Fruit fly (Drosophila melanogaster): ENCODE measurements around the gene CG7920.
A peak's percentile ranks its signal among the peaks of the same experiment; 100 is the strongest.

Gene CG7920

DNA sequence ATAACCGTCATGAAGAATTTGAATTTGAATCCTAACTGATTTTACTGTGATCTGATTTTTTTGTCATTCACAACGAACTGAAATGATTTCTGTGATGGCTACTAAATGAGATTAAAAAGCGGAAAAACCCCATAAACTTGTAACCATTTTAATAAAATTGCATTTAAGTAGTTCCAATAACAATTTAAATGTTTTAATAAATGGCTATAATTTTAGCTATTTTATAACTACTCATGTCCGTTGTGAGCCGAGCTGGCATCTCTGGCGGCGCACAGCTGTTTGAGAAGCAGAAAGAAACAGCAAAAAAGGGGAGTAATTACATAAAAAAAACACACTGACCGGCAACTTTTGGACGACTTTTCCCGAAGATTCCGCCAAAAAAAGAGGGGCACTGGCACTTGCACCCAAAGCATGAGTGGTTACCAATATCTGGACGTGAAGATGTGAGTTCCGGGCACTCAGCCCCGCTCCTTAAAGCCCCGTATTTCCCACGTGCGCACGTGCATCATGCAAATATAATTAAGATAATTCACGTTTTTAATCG is 41.6 kb upstream of the CG7920 start, which contains the start of the genes CG7950 and Rpp14a (continued):
- TF ChIP-seq gt (GFP tag; IDR thresholded peaks at IDR 0.05) = no peak
- peak; percentile 40 for TF ChIP-seq CG3995 (GFP tag; optimal IDR thresholded peaks at IDR 0.05)
- TF ChIP-seq CG30431 (GFP tag; optimal IDR thresholded peaks at IDR 0.05) = peak; percentile 21
- no peak for TF ChIP-seq cad (GFP tag; optimal IDR thresholded peaks at IDR 0.05)
- no peak for TF ChIP-seq CG7745 (tag; optimal IDR thresholded peaks at IDR 0.05)
- no peak for TF ChIP-seq Vsx1 (GFP tag; optimal IDR thresholded peaks at IDR 0.05)
- TF ChIP-seq CG9932 (GFP tag; IDR thresholded peaks at IDR 0.05) = peak; percentile 93
- peak; percentile 73 for TF ChIP-seq CG1792 (GFP tag; optimal IDR thresholded peaks at IDR 0.05)
- TF ChIP-seq CG4328 (GFP tag; optimal IDR thresholded peaks at IDR 0.05) = peak; percentile 54
- TF ChIP-seq CG13287 (GFP tag; IDR thresholded peaks at IDR 0.05; ENCODE audit: partially characterized antibody) = peak; percentile 26; the same call in 1 of the 2 replicates
- peak; percentile 92 for TF ChIP-seq lilli (GFP tag; optimal IDR thresholded peaks at IDR 0.05)
- peak; percentile 57 for TF ChIP-seq Sry-δ (GFP tag; optimal IDR thresholded peaks at IDR 0.05)
- peak; percentile 39 for TF ChIP-seq Abd-B (GFP tag; optimal IDR thresholded peaks at IDR 0.05)
- TF ChIP-seq Nf-YB (GFP tag; optimal IDR thresholded peaks at IDR 0.05) = peak; percentile 59
- peak; percentile 31 for TF ChIP-seq CG13123 (GFP tag; optimal IDR thresholded peaks at IDR 0.05)
- TF ChIP-seq Dp (GFP tag; optimal IDR thresholded peaks at IDR 0.05) = peak; percentile 28
- TF ChIP-seq Fer1 (GFP tag; optimal IDR thresholded peaks at IDR 0.05) = peak; percentile 64
- 0 out of 3 replicates have a peak, but pooled peaks have one; percentile 12 for TF ChIP-seq CG3726 (GFP tag; IDR thresholded peaks at IDR 0.05)
- no peak for TF ChIP-seq cg (GFP tag; optimal IDR thresholded peaks at IDR 0.05)
- TF ChIP-seq ci (GFP tag; IDR thresholded peaks at IDR 0.05) = peak; percentile 91
- TF ChIP-seq HmgD (GFP tag; optimal IDR thresholded peaks at IDR 0.05) = peak; percentile 40
- peak; percentile 79 for TF ChIP-seq Hmr (GFP tag; optimal IDR thresholded peaks at IDR 0.05)
- peak; percentile 42 for TF ChIP-seq HHEX (GFP tag; optimal IDR thresholded peaks at IDR 0.05)
- TF ChIP-seq E2f2 (GFP tag; IDR thresholded peaks at IDR 0.05) = peak; percentile 62
- peak; percentile 58 for TF ChIP-seq pzg (GFP tag; optimal IDR thresholded peaks at IDR 0.05)
- peak; percentile 76 for TF ChIP-seq CG9609 (GFP tag; optimal IDR thresholded peaks at IDR 0.05)
- TF ChIP-seq insv (GFP tag; optimal IDR thresholded peaks at IDR 0.05) = peak in 1 of 2 experiments; percentile 2
- no peak; the same call in 1 of the 2 replicates for TF ChIP-seq klu (GFP tag; IDR thresholded peaks at IDR 0.05)
- peak; percentile 87 for TF ChIP-seq CG30403 (GFP tag; optimal IDR thresholded peaks at IDR 0.05)
- TF ChIP-seq fru (optimal IDR thresholded peaks at IDR 0.05) = no peak
- peak; percentile 42 for TF ChIP-seq gsb-n (tag; optimal IDR thresholded peaks at IDR 0.05)
- TF ChIP-seq croc (GFP tag; conservative IDR thresholded peaks at IDR 0.05) = no peak; the same call in 1 of the 3 replicates
- TF ChIP-seq Hr3 (GFP tag; optimal IDR thresholded peaks at IDR 0.05) = peak; percentile 84
- peak; percentile 73 for TF ChIP-seq Taf1 (GFP tag; IDR thresholded peaks at IDR 0.05)
- TF ChIP-seq CG12236 (GFP tag; optimal IDR thresholded peaks at IDR 0.05) = peak; percentile 44
- peak; percentile 37; the same call in 1 of the 2 replicates for TF ChIP-seq sna (GFP tag; IDR thresholded peaks at IDR 0.05; ENCODE audit: partially characterized antibody)
- peak; percentile 58 for TF ChIP-seq slp2 (GFP tag; optimal IDR thresholded peaks at IDR 0.05)
- peak; percentile 57 for TF ChIP-seq Neu2 (GFP tag; optimal IDR thresholded peaks at IDR 0.05; ENCODE audit: borderline replicate concordance)
- TF ChIP-seq so (GFP tag; IDR thresholded peaks at IDR 0.05) = peak; percentile 77; the same call in 2 of the 3 replicates
- peak; percentile 84 for TF ChIP-seq lab (GFP tag; optimal IDR thresholded peaks at IDR 0.05)
- no peak for TF ChIP-seq CG4820 (GFP tag; optimal IDR thresholded peaks at IDR 0.05)
- TF ChIP-seq CG2199 (GFP tag; IDR thresholded peaks at IDR 0.05) = no peak
- TF ChIP-seq Sry-β (GFP tag; optimal IDR thresholded peaks at IDR 0.05) = peak; percentile 98
- TF ChIP-seq jigr1 (GFP tag; IDR thresholded peaks at IDR 0.05) = no peak
- TF ChIP-seq CG2889 (GFP tag; IDR thresholded peaks at IDR 0.05) = peak; percentile 77
- TF ChIP-seq CG4360 (GFP tag; IDR thresholded peaks at IDR 0.05) = no peak
- TF ChIP-seq esg (GFP tag; conservative IDR thresholded peaks at IDR 0.05) = peak; percentile 79
- TF ChIP-seq gfzf (GFP tag; optimal IDR thresholded peaks at IDR 0.05) = no peak
- TF ChIP-seq grau (tag; optimal IDR thresholded peaks at IDR 0.05) = peak; percentile 77
- peak; percentile 59; the same call in 1 of the 2 replicates for TF ChIP-seq gsb (GFP tag; IDR thresholded peaks at IDR 0.05)
- peak; percentile 63 for TF ChIP-seq CG18262 (tag; optimal IDR thresholded peaks at IDR 0.05)
